Worm (Caenorhabditis elegans) whole organism, L2 larva: ENCODE data around the gene dnj-17.

Source experiments
- C34F6.9 ChIP-seq: fragments of 150-350 bp; optimal IDR thresholded peaks from 2 replicates; lab custom pipeline; 2014; ENCODE audit warnings: missing biosample characterization, missing genetic modification characterization
- R02D3.7 ChIP-seq: fragments of 150-350 bp; optimal IDR thresholded peaks from 2 replicates; lab custom pipeline; 2014; ENCODE audit warnings: missing biosample characterization, missing genetic modification characterization
- Y55F3AM.14 ChIP-seq: fragments of 200-800 bp; sonication (Bioruptor generic); optimal IDR thresholded peaks from 2 replicates; lab custom pipeline; 2018; ENCODE audit warnings: mild to moderate bottlenecking, missing genetic modification characterization, missing compliant biosample characterization
- ZK546.5 ChIP-seq: sonication (generic microtip); optimal IDR thresholded peaks from 2 replicates; lab custom pipeline; 2017; ENCODE audit warnings: missing biosample characterization, missing genetic modification characterization
- ama-1 ChIP-seq: fragments of 150-350 bp; optimal IDR thresholded peaks from 2 replicates; lab custom pipeline; 2018; ENCODE audit warnings: inconsistent platforms
- ceh-16 ChIP-seq: fragments of 150-350 bp; optimal IDR thresholded peaks from 2 replicates; lab custom pipeline; 2014; ENCODE audit warnings: missing biosample characterization, missing genetic modification characterization
- ceh-82 ChIP-seq: fragments of 150-350 bp; optimal IDR thresholded peaks from 2 replicates; lab custom pipeline; 2014; ENCODE audit warnings: missing biosample characterization, missing genetic modification characterization
- crh-2 ChIP-seq: sonication (generic microtip); optimal IDR thresholded peaks from 2 replicates; lab custom pipeline; 2017; ENCODE audit warnings: missing biosample characterization, missing genetic modification characterization
- dmd-4 ChIP-seq: sonication (generic microtip); optimal IDR thresholded peaks from 2 replicates; lab custom pipeline; 2017; ENCODE audit warnings: missing biosample characterization, missing genetic modification characterization
- elt-3 ChIP-seq: sonication (generic microtip); optimal IDR thresholded peaks from 2 replicates; lab custom pipeline; 2017; ENCODE audit warnings: missing biosample characterization, missing genetic modification characterization
- fos-1 ChIP-seq: fragments of 150-350 bp; optimal IDR thresholded peaks from 2 replicates; lab custom pipeline; 2014; ENCODE audit warnings: missing biosample characterization, missing genetic modification characterization
- gmeb-1 ChIP-seq: fragments of 150-350 bp; optimal IDR thresholded peaks from 2 replicates; lab custom pipeline; 2014; ENCODE audit warnings: missing biosample characterization, missing genetic modification characterization
- lin-11 ChIP-seq: fragments of 150-350 bp; sonication (generic microtip); optimal IDR thresholded peaks from 2 replicates; lab custom pipeline; 2014; ENCODE audit warnings: missing biosample characterization, missing genetic modification characterization, inconsistent platforms, mixed read lengths
- lin-13 ChIP-seq: fragments of 150-350 bp; optimal IDR thresholded peaks from 2 replicates; lab custom pipeline; 2014; ENCODE audit warnings: missing biosample characterization, missing genetic modification reagents, missing genetic modification characterization
- lin-39 ChIP-seq: fragments of 150-350 bp; optimal IDR thresholded peaks from 2 replicates; lab custom pipeline; 2014; ENCODE audit warnings: missing biosample characterization, missing genetic modification reagents, missing genetic modification characterization
- lsy-2 ChIP-seq, 2 experiments: fragments of 150-350 bp in 1 of 2; sonication (generic microtip) in 1 of 2; optimal IDR thresholded peaks; 2 replicates each; lab custom pipeline; 2014 to 2017; ENCODE audit warnings: missing biosample characterization in 2 of 2, missing genetic modification characterization in 2 of 2
- mab-5 ChIP-seq: fragments of 150-350 bp; optimal IDR thresholded peaks from 2 replicates; lab custom pipeline; 2014; ENCODE audit warnings: missing biosample characterization, missing genetic modification characterization
- mbf-1 ChIP-seq: sonication (generic microtip); optimal IDR thresholded peaks from 2 replicates; lab custom pipeline; 2017; ENCODE audit warnings: missing biosample characterization, missing genetic modification characterization
- mdl-1 ChIP-seq, 2 experiments: fragments of 150-350 bp in 1 of 2; sonication (generic microtip) in 1 of 2; optimal IDR thresholded peaks; 2 replicates each; lab custom pipeline; 2017; ENCODE audit warnings: missing biosample characterization in 2 of 2, missing genetic modification characterization in 2 of 2
- nhr-12 ChIP-seq: fragments of 150-350 bp; optimal IDR thresholded peaks from 2 replicates; lab custom pipeline; 2014; ENCODE audit warnings: missing biosample characterization, missing genetic modification characterization
- nhr-129 ChIP-seq: fragments of 150-350 bp; optimal IDR thresholded peaks from 2 replicates; lab custom pipeline; 2014; ENCODE audit warnings: missing biosample characterization, missing genetic modification characterization
- nhr-21 ChIP-seq: fragments of 150-350 bp; optimal IDR thresholded peaks from 2 replicates; lab custom pipeline; 2014; ENCODE audit warnings: missing biosample characterization, missing genetic modification characterization
- nhr-23 ChIP-seq: fragments of 150-350 bp; optimal IDR thresholded peaks from 2 replicates; lab custom pipeline; 2014; ENCODE audit warnings: missing biosample characterization, missing genetic modification reagents, missing genetic modification characterization
- nhr-25 ChIP-seq: fragments of 150-350 bp; sonication (generic microtip); optimal IDR thresholded peaks from 3 replicates; lab custom pipeline; 2014; ENCODE audit warnings: missing biosample characterization, missing genetic modification characterization
- nhr-77 ChIP-seq: fragments of 150-350 bp; optimal IDR thresholded peaks from 2 replicates; lab custom pipeline; 2014; ENCODE audit warnings: missing biosample characterization, missing genetic modification characterization
- peb-1 ChIP-seq: fragments of 150-350 bp; optimal IDR thresholded peaks from 2 replicates; lab custom pipeline; 2014; ENCODE audit warnings: missing biosample characterization, missing genetic modification characterization
- sem-4 ChIP-seq: fragments of 150-350 bp; optimal IDR thresholded peaks from 2 replicates; lab custom pipeline; 2014; ENCODE audit warnings: missing biosample characterization, missing genetic modification reagents, missing genetic modification characterization
- skn-1 ChIP-seq: sonication (generic microtip); optimal IDR thresholded peaks from 2 replicates; lab custom pipeline; 2017; ENCODE audit warnings: missing biosample characterization, missing genetic modification characterization
- sma-3 ChIP-seq: sonication (generic microtip); optimal IDR thresholded peaks from 2 replicates; lab custom pipeline; 2016; ENCODE audit warnings: missing genetic modification reagents, missing genetic modification characterization, missing compliant biosample characterization
- sma-9 ChIP-seq, 2 experiments: fragments of 150-350 bp in 1 of 2; sonication (generic microtip) in 1 of 2; optimal IDR thresholded peaks; 2 replicates each; lab custom pipeline; 2014 to 2016; ENCODE audit warnings: missing genetic modification characterization in 2 of 2, mild to moderate bottlenecking in 1 of 2, missing biosample characterization in 1 of 2, missing compliant biosample characterization in 1 of 2, missing genetic modification reagents in 1 of 2, moderate library complexity in 1 of 2
- snpc-4 ChIP-seq: fragments of 150-350 bp; optimal IDR thresholded peaks from 2 replicates; lab custom pipeline; 2014; ENCODE audit warnings: missing biosample characterization, missing genetic modification characterization
- unc-39 ChIP-seq: fragments of 150-350 bp; optimal IDR thresholded peaks from 2 replicates; lab custom pipeline; 2014; ENCODE audit warnings: missing biosample characterization, missing genetic modification characterization
- unc-55 ChIP-seq: fragments of 150-350 bp; sonication (generic microtip); optimal IDR thresholded peaks from 3 replicates; lab custom pipeline; 2014; ENCODE audit warnings: missing biosample characterization, missing genetic modification reagents, missing genetic modification characterization
- unc-62 ChIP-seq: fragments of 150-350 bp; optimal IDR thresholded peaks from 2 replicates; lab custom pipeline; 2014; ENCODE audit warnings: missing biosample characterization, missing genetic modification reagents, missing genetic modification characterization
- zag-1 ChIP-seq: fragments of 150-350 bp; optimal IDR thresholded peaks from 2 replicates; lab custom pipeline; 2014; ENCODE audit warnings: missing biosample characterization, missing genetic modification characterization
- ztf-1 ChIP-seq: fragments of 200-800 bp; sonication (Bioruptor generic); conservative IDR thresholded peaks from 2 replicates; pipeline ENCODE4 v1.3.6; 2022; ENCODE audit warnings: missing genetic modification characterization, missing compliant biosample characterization
- ztf-11 ChIP-seq: sonication (generic microtip); optimal IDR thresholded peaks from 2 replicates; lab custom pipeline; 2017; ENCODE audit warnings: missing biosample characterization, missing genetic modification characterization
- ztf-4 ChIP-seq: fragments of 150-350 bp; optimal IDR thresholded peaks from 2 replicates; lab custom pipeline; 2014; ENCODE audit warnings: missing biosample characterization, missing genetic modification characterization

Gene dnj-17

DNA sequence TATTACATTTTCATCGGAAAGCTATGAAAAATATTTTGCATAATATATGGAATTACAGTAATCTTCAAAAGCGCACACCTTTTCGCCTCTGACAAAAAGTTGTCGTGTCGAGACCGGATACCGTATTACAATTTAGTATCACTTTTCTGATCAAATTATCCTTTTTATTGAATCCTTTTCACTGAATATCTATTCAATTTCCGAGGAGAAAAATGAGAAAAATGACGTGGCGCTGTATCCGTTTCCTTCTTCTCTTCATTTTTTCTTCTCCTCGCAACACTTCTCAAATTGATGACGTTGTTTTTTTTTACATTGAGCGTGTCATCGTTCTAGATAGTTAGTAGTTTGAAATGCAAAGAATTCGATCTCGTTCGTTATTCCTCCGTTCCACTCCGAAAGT, 42.2 kb downstream of the dnj-17 start:
- TF ChIP-seq gmeb-1 (tag; lab: Kevin White, UChicago) = no peak
- TF ChIP-seq unc-55 = peak; percentile 4
- TF ChIP-seq nhr-12 = no peak
- TF ChIP-seq lsy-2 (tag; optimal IDR thresholded peaks at IDR 0.05; lab: Kevin White, UChicago) = peak in 1 of 2 experiments; percentile 47
- TF ChIP-seq crh-2 (tag; lab: Kevin White, UChicago) = peak; percentile 76
- TF ChIP-seq ama-1 (lab: Kevin White, UChicago) = no peak
- TF ChIP-seq zag-1 (tag; lab: Kevin White, UChicago) = no peak
- TF ChIP-seq nhr-23 = no peak

DNA sequence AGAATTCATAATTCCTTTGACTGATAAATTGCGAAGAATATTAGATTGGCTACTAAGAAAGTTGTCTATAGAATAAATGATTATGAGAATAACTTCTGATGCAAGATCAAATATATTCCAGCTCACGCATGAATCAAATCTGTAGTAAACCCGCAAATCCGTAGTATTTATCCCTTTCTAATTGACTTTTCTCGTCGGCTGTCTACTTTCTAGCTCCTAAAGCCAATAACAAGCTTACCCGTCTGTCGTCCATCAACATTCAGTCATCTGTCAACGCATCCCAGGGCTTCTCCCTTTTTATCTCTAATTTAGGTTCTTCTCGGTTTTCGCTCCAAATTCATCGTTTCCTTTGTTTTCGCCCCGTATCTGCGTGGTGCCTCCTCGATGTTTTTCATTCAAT, 44.2 kb downstream of the dnj-17 start:
- TF ChIP-seq lin-13 (no peak), mbf-1 (tag; lab: Kevin White, UChicago) (no peak), Y55F3AM.14 (no peak), sem-4 (tag; lab: Kevin White, UChicago) (no peak), elt-3 (tag; lab: Kevin White, UChicago) (no peak), lin-39 (tag; lab: Kevin White, UChicago) (no peak), R02D3.7 (no peak), ZK546.5 (tag; lab: Kevin White, UChicago) (no peak), ceh-82 (tag; lab: Kevin White, UChicago) (no peak), nhr-21 (tag; lab: Kevin White, UChicago) (no peak), snpc-4 (no peak)

DNA sequence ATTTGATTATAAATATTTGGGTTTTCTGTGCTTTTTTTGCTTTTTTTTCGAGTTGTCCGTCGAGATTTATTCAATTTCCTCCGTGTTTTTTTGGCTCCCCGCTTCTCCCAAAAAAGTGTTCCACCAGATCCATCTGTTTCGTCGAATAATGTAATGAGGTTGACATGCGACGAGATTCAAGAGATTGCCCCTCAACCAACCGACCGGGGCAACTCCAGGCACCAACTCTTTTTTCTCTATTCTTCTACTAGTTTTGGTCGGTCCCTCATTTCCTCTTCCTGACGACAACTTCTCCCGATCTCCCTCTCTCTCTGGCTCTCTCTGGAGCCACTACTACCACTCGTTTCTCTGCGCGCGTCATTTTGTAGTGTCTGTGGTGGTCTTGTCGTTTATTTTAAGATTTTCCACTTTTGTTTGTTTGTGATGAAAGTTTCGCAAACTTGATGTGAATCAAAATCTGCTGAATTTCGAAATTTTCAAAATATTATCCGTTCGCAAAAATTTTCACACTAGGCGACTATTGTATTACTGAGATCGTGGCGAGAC, 45.3 kb downstream of the dnj-17 start:
- TF ChIP-seq nhr-25 (tag; lab: Kevin White, UChicago) (no peak), lin-39 (tag; lab: Kevin White, UChicago) (no peak), ztf-1 (GFP tag; lab: Robert Waterston, UW) (no peak), C34F6.9 (tag; lab: Kevin White, UChicago) (no peak), unc-55 (peak; percentile 70), dmd-4 (tag; lab: Kevin White, UChicago) (no peak), sma-9 (GFP tag; optimal IDR thresholded peaks at IDR 0.05; lab: Kevin White, UChicago) (peak; percentile 29), sma-9 (tag; optimal IDR thresholded peaks at IDR 0.05; lab: Kevin White, UChicago) (no peak)

DNA sequence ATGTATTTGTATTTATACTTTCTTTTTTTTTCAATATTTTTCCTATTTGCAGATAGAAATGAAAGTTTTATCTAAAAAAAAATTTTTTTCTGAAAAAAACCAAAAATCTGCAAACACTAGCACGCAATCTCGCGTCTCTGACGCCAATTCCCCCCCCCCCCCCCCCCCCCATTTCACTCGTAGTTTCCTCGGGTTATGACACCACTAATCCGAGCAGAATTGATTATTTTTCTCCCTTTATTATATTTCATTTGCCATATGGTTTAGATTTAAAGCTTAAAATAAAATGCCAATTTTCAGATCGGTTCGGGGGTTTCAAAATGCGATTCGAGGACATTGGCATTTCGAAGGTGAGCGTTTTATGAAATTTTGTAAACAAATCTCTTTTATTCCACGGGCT, 46.4 kb downstream of the dnj-17 start, which contains the start of gene mtm-6:
TSS of gene mtm-6 (plus strand) at position 301 of the 400 bp plus-strand sequence.
- TF ChIP-seq ZK546.5 (tag; lab: Kevin White, UChicago) = no peak
- no peak for TF ChIP-seq nhr-23
- TF ChIP-seq skn-1 = no peak
- TF ChIP-seq peb-1 (tag; lab: Kevin White, UChicago) = no peak
- TF ChIP-seq unc-62 = no peak
- TF ChIP-seq mbf-1 (tag; lab: Kevin White, UChicago) = no peak
- TF ChIP-seq nhr-129 = no peak
- TF ChIP-seq lin-11 (tag; lab: Kevin White, UChicago) = no peak
- TF ChIP-seq C34F6.9 (tag; lab: Kevin White, UChicago) = no peak

DNA sequence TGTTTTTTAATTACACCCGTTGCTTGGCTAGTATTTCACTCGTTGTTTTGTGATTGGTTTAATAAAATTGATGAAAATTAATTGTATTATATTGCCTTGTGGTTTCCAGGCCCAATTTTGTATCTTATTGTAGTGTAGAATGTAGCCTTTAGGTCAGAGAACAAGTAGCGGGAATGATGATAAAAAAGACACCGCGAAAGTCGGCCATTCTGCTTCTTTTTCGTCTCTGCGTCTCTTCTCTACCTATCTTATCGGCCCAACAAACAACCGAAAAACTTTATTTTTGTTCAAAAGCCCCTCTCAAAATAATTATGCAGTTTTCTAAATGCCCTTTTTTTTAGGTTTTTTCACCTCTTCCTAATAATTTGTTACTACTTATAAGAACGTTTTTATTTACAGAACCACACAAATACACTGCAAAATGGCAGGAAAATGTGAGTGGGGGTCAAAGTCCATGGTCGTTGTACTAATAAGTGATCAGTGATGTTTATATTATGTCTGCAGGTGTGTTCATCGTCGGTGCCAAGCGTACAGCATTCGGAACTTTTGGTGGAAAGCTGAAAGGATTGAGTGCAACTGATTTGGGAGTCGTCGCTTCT, 48.5 kb downstream of the dnj-17 start, which contains the start of gene acaa-2:
TSS of gene acaa-2 (plus strand) at position 400 of the 599 bp plus-strand sequence.
- TF ChIP-seq fos-1 = peak; percentile 45
- peak; percentile 8 for TF ChIP-seq sma-3
- no peak for TF ChIP-seq ztf-4 (tag; lab: Kevin White, UChicago)
- no peak for TF ChIP-seq unc-62
- no peak for TF ChIP-seq ztf-11 (tag; lab: Kevin White, UChicago)
- peak; percentile 33 for TF ChIP-seq unc-55
- peak; percentile 13 for TF ChIP-seq nhr-25 (tag; lab: Kevin White, UChicago)
- TF ChIP-seq ceh-16 (tag; lab: Kevin White, UChicago) = no peak
- no peak for TF ChIP-seq lin-13
- TF ChIP-seq mbf-1 (tag; lab: Kevin White, UChicago) = no peak
- TF ChIP-seq nhr-23 = no peak
- no peak for TF ChIP-seq ztf-1 (GFP tag; lab: Robert Waterston, UW)
- peak in 1 of 2 experiments; percentile 43 for TF ChIP-seq lsy-2 (tag; optimal IDR thresholded peaks at IDR 0.05; lab: Kevin White, UChicago)
- no peak for TF ChIP-seq nhr-77 (tag; lab: Kevin White, UChicago)
- no peak for TF ChIP-seq mab-5 (tag; lab: Kevin White, UChicago)
- TF ChIP-seq mdl-1 (tag; optimal IDR thresholded peaks at IDR 0.05; lab: Kevin White, UChicago) = no peak
- no peak for TF ChIP-seq nhr-21 (tag; lab: Kevin White, UChicago)
- TF ChIP-seq unc-39 (tag; lab: Kevin White, UChicago) = no peak
- peak; percentile 61 for TF ChIP-seq crh-2 (tag; lab: Kevin White, UChicago)
- TF ChIP-seq gmeb-1 (tag; lab: Kevin White, UChicago) = peak; percentile 24
- TF ChIP-seq C34F6.9 (tag; lab: Kevin White, UChicago) = peak; percentile 42
